Fruit fly (Drosophila melanogaster): Measurements from ENCODE around the gene Aasdh.

dm6 chr2L:8488735-8489134 is 39.4 kb upstream of the Aasdh start, which contains the start of gene CG13088:
- peak; percentile 39 for TF ChIP-seq N (GFP tag; optimal IDR thresholded peaks at IDR 0.05)
- no peak for TF ChIP-seq sv (GFP tag; optimal IDR thresholded peaks at IDR 0.05)
- no peak for TF ChIP-seq pan (optimal IDR thresholded peaks at IDR 0.05)
- no peak for TF ChIP-seq Hr78 (GFP tag; optimal IDR thresholded peaks at IDR 0.05)
- TF ChIP-seq psq (GFP tag; optimal IDR thresholded peaks at IDR 0.05), result no peak
- no peak for TF ChIP-seq GATAd (GFP tag; optimal IDR thresholded peaks at IDR 0.05)
- TF ChIP-seq OdsH (GFP tag; optimal IDR thresholded peaks at IDR 0.05), result no peak
- no peak for TF ChIP-seq CrebA (GFP tag; optimal IDR thresholded peaks at IDR 0.05; ENCODE audit: borderline replicate concordance)
- no peak for TF ChIP-seq Mio (GFP tag; optimal IDR thresholded peaks at IDR 0.05)
